Worm (Caenorhabditis elegans) whole organism, L1 larva: Measurements from ENCODE around the gene csp-2.

Source experiments
- C04F5.9 ChIP-seq: sonication (generic microtip); optimal IDR thresholded peaks from 2 replicates; lab custom pipeline; 2016; ENCODE audit warnings: missing genetic modification characterization, missing compliant biosample characterization
- ama-1 ChIP-seq: fragments of 150-350 bp; optimal IDR thresholded peaks from 2 replicates; lab custom pipeline; 2014
- ces-1 ChIP-seq: fragments of 150-350 bp; optimal IDR thresholded peaks from 2 replicates; lab custom pipeline; 2014; ENCODE audit warnings: missing biosample characterization, missing genetic modification reagents, missing genetic modification characterization
- lir-3 ChIP-seq: sonication (generic microtip); optimal IDR thresholded peaks from 2 replicates; lab custom pipeline; 2016; ENCODE audit warnings: mild to moderate bottlenecking, missing genetic modification characterization, moderate library complexity, missing compliant biosample characterization; ENCODE audit not compliant: poor library complexity
- snpc-4 ChIP-seq: fragments of 150-350 bp; optimal IDR thresholded peaks from 2 replicates; lab custom pipeline; 2014; ENCODE audit warnings: missing biosample characterization, missing genetic modification characterization
- sptf-1 ChIP-seq: fragments of 150-350 bp; optimal IDR thresholded peaks from 2 replicates; lab custom pipeline; 2014; ENCODE audit warnings: missing biosample characterization, missing genetic modification characterization
- sup-37 ChIP-seq: fragments of 200-800 bp; sonication (Bioruptor generic); optimal IDR thresholded peaks from 2 replicates; lab custom pipeline; 2018; ENCODE audit warnings: mild to moderate bottlenecking, missing genetic modification characterization, missing compliant biosample characterization
- unc-62 ChIP-seq: fragments of 150-350 bp; optimal IDR thresholded peaks from 2 replicates; lab custom pipeline; 2014; ENCODE audit warnings: missing biosample characterization, missing genetic modification reagents, missing genetic modification characterization

- TF ChIP-seq sptf-1 (tag; lab: Kevin White, UChicago) (no peak), snpc-4 (tag; lab: Kevin White, UChicago) (no peak), sup-37 (GFP tag; lab: Kevin White, UChicago) (no peak), ces-1 (GFP tag; lab: Kevin White, UChicago) (no peak), C04F5.9 (tag; lab: Kevin White, UChicago) (no peak), unc-62 (no peak), lir-3 (no peak), ama-1 (lab: Kevin White, UChicago) (no peak)
These were observed 25.4 kb upstream of the csp-2 start, which contains the start of gene srv-32 for ce11 chrIV:6282143-6282542.
